Worm (Caenorhabditis elegans) whole organism, L2 larva: ENCODE measurements around the gene F52H2.1.

ENCODE experiments used
- C34F6.9 ChIP-seq: fragments of 150-350 bp; optimal IDR thresholded peaks from 2 replicates; lab custom pipeline; 2014; ENCODE audit warnings: missing biosample characterization, missing genetic modification characterization
- F13H6.1 ChIP-seq: sonication (generic microtip); optimal IDR thresholded peaks from 2 replicates; lab custom pipeline; 2016; ENCODE audit warnings: missing genetic modification characterization, missing compliant biosample characterization
- R02D3.7 ChIP-seq: fragments of 150-350 bp; optimal IDR thresholded peaks from 2 replicates; lab custom pipeline; 2014; ENCODE audit warnings: missing biosample characterization, missing genetic modification characterization
- Y55F3AM.14 ChIP-seq: fragments of 200-800 bp; sonication (Bioruptor generic); optimal IDR thresholded peaks from 2 replicates; lab custom pipeline; 2018; ENCODE audit warnings: mild to moderate bottlenecking, missing genetic modification characterization, missing compliant biosample characterization
- alr-1 ChIP-seq: fragments of 150-350 bp; optimal IDR thresholded peaks from 2 replicates; lab custom pipeline; 2014; ENCODE audit warnings: missing biosample characterization, missing genetic modification characterization
- aly-2 ChIP-seq: fragments of 150-350 bp; optimal IDR thresholded peaks from 2 replicates; lab custom pipeline; 2014; ENCODE audit warnings: missing biosample characterization, missing genetic modification characterization
- ama-1 ChIP-seq: fragments of 150-350 bp; optimal IDR thresholded peaks from 2 replicates; lab custom pipeline; 2018; ENCODE audit warnings: inconsistent platforms
- blmp-1 ChIP-seq: sonication (generic microtip); optimal IDR thresholded peaks from 2 replicates; lab custom pipeline; 2017; ENCODE audit warnings: missing genetic modification characterization, mild to moderate bottlenecking, missing compliant biosample characterization, antibody characterized with exemption, moderate library complexity; ENCODE audit not compliant: insufficient read depth
- ceh-16 ChIP-seq: fragments of 150-350 bp; optimal IDR thresholded peaks from 2 replicates; lab custom pipeline; 2014; ENCODE audit warnings: missing biosample characterization, missing genetic modification characterization
- ceh-82 ChIP-seq: fragments of 150-350 bp; optimal IDR thresholded peaks from 2 replicates; lab custom pipeline; 2014; ENCODE audit warnings: missing biosample characterization, missing genetic modification characterization
- crh-2 ChIP-seq: sonication (generic microtip); optimal IDR thresholded peaks from 2 replicates; lab custom pipeline; 2017; ENCODE audit warnings: missing biosample characterization, missing genetic modification characterization
- dmd-4 ChIP-seq: sonication (generic microtip); optimal IDR thresholded peaks from 2 replicates; lab custom pipeline; 2017; ENCODE audit warnings: missing biosample characterization, missing genetic modification characterization
- egl-27 ChIP-seq: sonication (generic microtip); optimal IDR thresholded peaks from 3 replicates; lab custom pipeline; 2017; ENCODE audit warnings: missing biosample characterization, missing genetic modification reagents, missing genetic modification characterization
- elt-1 ChIP-seq: fragments of 150-350 bp; optimal IDR thresholded peaks from 2 replicates; lab custom pipeline; 2014; ENCODE audit warnings: missing biosample characterization, missing genetic modification characterization
- elt-3 ChIP-seq: sonication (generic microtip); optimal IDR thresholded peaks from 2 replicates; lab custom pipeline; 2017; ENCODE audit warnings: missing biosample characterization, missing genetic modification characterization
- fos-1 ChIP-seq: fragments of 150-350 bp; optimal IDR thresholded peaks from 2 replicates; lab custom pipeline; 2014; ENCODE audit warnings: missing biosample characterization, missing genetic modification characterization
- gmeb-1 ChIP-seq: fragments of 150-350 bp; optimal IDR thresholded peaks from 2 replicates; lab custom pipeline; 2014; ENCODE audit warnings: missing biosample characterization, missing genetic modification characterization
- lin-11 ChIP-seq: fragments of 150-350 bp; sonication (generic microtip); optimal IDR thresholded peaks from 2 replicates; lab custom pipeline; 2014; ENCODE audit warnings: missing biosample characterization, missing genetic modification characterization, inconsistent platforms, mixed read lengths
- lin-13 ChIP-seq: fragments of 150-350 bp; optimal IDR thresholded peaks from 2 replicates; lab custom pipeline; 2014; ENCODE audit warnings: missing biosample characterization, missing genetic modification reagents, missing genetic modification characterization
- lin-39 ChIP-seq: fragments of 150-350 bp; optimal IDR thresholded peaks from 2 replicates; lab custom pipeline; 2014; ENCODE audit warnings: missing biosample characterization, missing genetic modification reagents, missing genetic modification characterization
- mab-5 ChIP-seq: fragments of 150-350 bp; optimal IDR thresholded peaks from 2 replicates; lab custom pipeline; 2014; ENCODE audit warnings: missing biosample characterization, missing genetic modification characterization
- mbf-1 ChIP-seq: sonication (generic microtip); optimal IDR thresholded peaks from 2 replicates; lab custom pipeline; 2017; ENCODE audit warnings: missing biosample characterization, missing genetic modification characterization
- nhr-10 ChIP-seq: sonication (generic microtip); optimal IDR thresholded peaks from 2 replicates; lab custom pipeline; 2017; ENCODE audit warnings: missing biosample characterization, missing genetic modification characterization
- nhr-11 ChIP-seq: fragments of 150-350 bp; optimal IDR thresholded peaks from 2 replicates; lab custom pipeline; 2014; ENCODE audit warnings: missing biosample characterization, missing genetic modification characterization
- nhr-12 ChIP-seq: fragments of 150-350 bp; optimal IDR thresholded peaks from 2 replicates; lab custom pipeline; 2014; ENCODE audit warnings: missing biosample characterization, missing genetic modification characterization
- nhr-21 ChIP-seq: fragments of 150-350 bp; optimal IDR thresholded peaks from 2 replicates; lab custom pipeline; 2014; ENCODE audit warnings: missing biosample characterization, missing genetic modification characterization
- nhr-23 ChIP-seq: fragments of 150-350 bp; optimal IDR thresholded peaks from 2 replicates; lab custom pipeline; 2014; ENCODE audit warnings: missing biosample characterization, missing genetic modification reagents, missing genetic modification characterization
- nhr-237 ChIP-seq: fragments of 150-350 bp; optimal IDR thresholded peaks from 2 replicates; lab custom pipeline; 2014; ENCODE audit warnings: missing biosample characterization, missing genetic modification characterization
- nhr-25 ChIP-seq: fragments of 150-350 bp; sonication (generic microtip); optimal IDR thresholded peaks from 3 replicates; lab custom pipeline; 2014; ENCODE audit warnings: missing biosample characterization, missing genetic modification characterization
- nhr-6 ChIP-seq: fragments of 150-350 bp; optimal IDR thresholded peaks from 2 replicates; lab custom pipeline; 2014; ENCODE audit warnings: missing biosample characterization, missing genetic modification characterization
- nhr-77 ChIP-seq: fragments of 150-350 bp; optimal IDR thresholded peaks from 2 replicates; lab custom pipeline; 2014; ENCODE audit warnings: missing biosample characterization, missing genetic modification characterization
- peb-1 ChIP-seq: fragments of 150-350 bp; optimal IDR thresholded peaks from 2 replicates; lab custom pipeline; 2014; ENCODE audit warnings: missing biosample characterization, missing genetic modification characterization
- sem-4 ChIP-seq: fragments of 150-350 bp; optimal IDR thresholded peaks from 2 replicates; lab custom pipeline; 2014; ENCODE audit warnings: missing biosample characterization, missing genetic modification reagents, missing genetic modification characterization
- skn-1 ChIP-seq: sonication (generic microtip); optimal IDR thresholded peaks from 2 replicates; lab custom pipeline; 2017; ENCODE audit warnings: missing biosample characterization, missing genetic modification characterization
- sma-3 ChIP-seq: sonication (generic microtip); optimal IDR thresholded peaks from 2 replicates; lab custom pipeline; 2016; ENCODE audit warnings: missing genetic modification reagents, missing genetic modification characterization, missing compliant biosample characterization
- sma-9 ChIP-seq, 2 experiments: fragments of 150-350 bp in 1 of 2; sonication (generic microtip) in 1 of 2; optimal IDR thresholded peaks; 2 replicates each; lab custom pipeline; 2014 to 2016; ENCODE audit warnings: missing genetic modification characterization in 2 of 2, mild to moderate bottlenecking in 1 of 2, missing biosample characterization in 1 of 2, missing compliant biosample characterization in 1 of 2, missing genetic modification reagents in 1 of 2, moderate library complexity in 1 of 2
- unc-39 ChIP-seq: fragments of 150-350 bp; optimal IDR thresholded peaks from 2 replicates; lab custom pipeline; 2014; ENCODE audit warnings: missing biosample characterization, missing genetic modification characterization
- unc-55 ChIP-seq: fragments of 150-350 bp; sonication (generic microtip); optimal IDR thresholded peaks from 3 replicates; lab custom pipeline; 2014; ENCODE audit warnings: missing biosample characterization, missing genetic modification reagents, missing genetic modification characterization
- unc-62 ChIP-seq: fragments of 150-350 bp; optimal IDR thresholded peaks from 2 replicates; lab custom pipeline; 2014; ENCODE audit warnings: missing biosample characterization, missing genetic modification reagents, missing genetic modification characterization
- zag-1 ChIP-seq: fragments of 150-350 bp; optimal IDR thresholded peaks from 2 replicates; lab custom pipeline; 2014; ENCODE audit warnings: missing biosample characterization, missing genetic modification characterization
- ztf-1 ChIP-seq: fragments of 200-800 bp; sonication (Bioruptor generic); conservative IDR thresholded peaks from 2 replicates; pipeline ENCODE4 v1.3.6; 2022; ENCODE audit warnings: missing genetic modification characterization, missing compliant biosample characterization
- ztf-11 ChIP-seq: sonication (generic microtip); optimal IDR thresholded peaks from 2 replicates; lab custom pipeline; 2017; ENCODE audit warnings: missing biosample characterization, missing genetic modification characterization
- ztf-4 ChIP-seq: fragments of 150-350 bp; optimal IDR thresholded peaks from 2 replicates; lab custom pipeline; 2014; ENCODE audit warnings: missing biosample characterization, missing genetic modification characterization

The F52H2.1 gene

ce11 chrX:2541003-2541521 lies 31.8 kb upstream of the F52H2.1 start, which contains the start of gene F52H2.3:
TSS of gene F52H2.3 (minus strand) at chrX:2541053.
- TF ChIP-seq F13H6.1 (tag; lab: Kevin White, UChicago) (peak; percentile 28), gmeb-1 (peak; percentile 21), fos-1 (peak; percentile 70), ceh-16 (tag; lab: Kevin White, UChicago) (no peak), zag-1 (tag; lab: Kevin White, UChicago) (no peak), nhr-21 (tag; lab: Kevin White, UChicago) (no peak), C34F6.9 (tag; lab: Kevin White, UChicago) (no peak), sma-9 (GFP tag; optimal IDR thresholded peaks at IDR 0.05; lab: Kevin White, UChicago) (peak; percentile 2), sma-9 (tag; optimal IDR thresholded peaks at IDR 0.05; lab: Kevin White, UChicago) (no peak), lin-11 (tag; lab: Kevin White, UChicago) (no peak), crh-2 (tag; lab: Kevin White, UChicago) (peak; percentile 47), unc-39 (tag; lab: Kevin White, UChicago) (no peak), sem-4 (tag; lab: Kevin White, UChicago) (no peak)
- TF ChIP-seq, all 48 proteins: peak for 5

DNA sequence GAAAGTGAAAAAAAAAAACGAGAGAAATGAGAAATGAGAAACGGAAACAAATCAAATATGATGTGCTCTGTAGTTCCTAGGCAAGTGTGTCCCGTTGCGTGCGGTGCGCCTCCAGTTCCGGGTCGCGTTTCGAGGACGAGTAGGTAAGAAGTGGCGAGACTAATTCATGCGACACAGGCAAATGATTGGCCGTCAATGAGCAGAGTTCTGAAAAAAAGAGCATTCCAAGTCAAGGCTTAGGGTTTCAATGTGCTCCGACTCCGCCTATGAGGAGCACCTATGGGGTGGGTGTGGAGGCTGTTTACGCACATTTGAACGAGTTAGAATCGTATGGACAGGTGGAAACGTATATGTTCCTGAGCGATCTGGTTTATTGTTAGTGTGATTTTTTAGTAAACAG lies 29.5 kb upstream of the F52H2.1 start:
- TF ChIP-seq blmp-1: no peak
- TF ChIP-seq elt-1 (tag; lab: Kevin White, UChicago): no peak
- peak; percentile 28 for TF ChIP-seq fos-1
- TF ChIP-seq zag-1 (tag; lab: Kevin White, UChicago): no peak
- no peak for TF ChIP-seq nhr-21 (tag; lab: Kevin White, UChicago)

- peak; percentile 5 for TF ChIP-seq sma-9 (GFP tag; optimal IDR thresholded peaks at IDR 0.05; lab: Kevin White, UChicago)
- no peak for TF ChIP-seq sma-9 (tag; optimal IDR thresholded peaks at IDR 0.05; lab: Kevin White, UChicago)
- TF ChIP-seq fos-1: peak; percentile 66
- TF ChIP-seq crh-2 (tag; lab: Kevin White, UChicago): peak; percentile 79
- TF ChIP-seq unc-55 (GFP tag; lab: Kevin White, UChicago): no peak
- TF ChIP-seq, all 48 proteins: peak for 3
These were observed 28.3 kb upstream of the F52H2.1 start for ce11 chrX:2544645-2545044.

- TF ChIP-seq gmeb-1: no peak
- TF ChIP-seq ztf-1 (GFP tag; lab: Robert Waterston, UW): no peak
- peak; percentile 11 for TF ChIP-seq unc-55 (GFP tag; lab: Kevin White, UChicago)
- no peak for TF ChIP-seq lin-39
- TF ChIP-seq unc-39 (tag; lab: Kevin White, UChicago): no peak
- TF ChIP-seq nhr-10 (tag; lab: Kevin White, UChicago): no peak
These were observed 24.0 kb upstream of the F52H2.1 start, which contains the start of gene smvt-1 for ce11 chrX:2548884-2549283. TSS of gene smvt-1 (minus strand) at chrX:2548984.

- TF ChIP-seq zag-1 (tag; lab: Kevin White, UChicago) (peak; percentile 18), nhr-10 (tag; lab: Kevin White, UChicago) (no peak), R02D3.7 (no peak), nhr-23 (tag; lab: Kevin White, UChicago) (no peak), elt-3 (tag; lab: Kevin White, UChicago) (no peak), ceh-82 (no peak), nhr-12 (tag; lab: Kevin White, UChicago) (no peak), ama-1 (lab: Kevin White, UChicago) (no peak), lin-11 (tag; lab: Kevin White, UChicago) (peak; percentile 30), aly-2 (tag; lab: Kevin White, UChicago) (no peak), nhr-11 (tag; lab: Kevin White, UChicago) (no peak), egl-27 (no peak), ztf-11 (tag; lab: Kevin White, UChicago) (no peak), Y55F3AM.14 (GFP tag; lab: Kevin White, UChicago) (no peak), ztf-4 (tag; lab: Kevin White, UChicago) (no peak), dmd-4 (tag; lab: Kevin White, UChicago) (no peak), unc-62 (no peak), ztf-1 (GFP tag; lab: Robert Waterston, UW) (no peak), mbf-1 (tag; lab: Kevin White, UChicago) (no peak), nhr-77 (tag; lab: Kevin White, UChicago) (no peak), mab-5 (tag; lab: Kevin White, UChicago) (no peak), sma-3 (GFP tag; lab: Kevin White, UChicago) (peak; percentile 37), skn-1 (tag; lab: Kevin White, UChicago) (no peak), C34F6.9 (tag; lab: Kevin White, UChicago) (peak; percentile 53), sem-4 (tag; lab: Kevin White, UChicago) (peak; percentile 13), peb-1 (tag; lab: Kevin White, UChicago) (no peak), sma-9 (GFP tag; optimal IDR thresholded peaks at IDR 0.05; lab: Kevin White, UChicago) (peak; percentile 66), sma-9 (tag; optimal IDR thresholded peaks at IDR 0.05; lab: Kevin White, UChicago) (no peak), nhr-21 (tag; lab: Kevin White, UChicago) (peak; percentile 66), nhr-6 (no peak), nhr-237 (tag; lab: Kevin White, UChicago) (no peak), elt-1 (tag; lab: Kevin White, UChicago) (no peak), lin-13 (GFP tag; lab: Kevin White, UChicago) (peak; percentile 61), alr-1 (no peak), unc-39 (tag; lab: Kevin White, UChicago) (no peak), nhr-25 (tag; lab: Kevin White, UChicago) (peak; percentile 4)
These were observed 23.6 kb upstream of the F52H2.1 start for ce11 chrX:2549322-2549721.
